Fruit fly (Drosophila melanogaster): ENCODE measurements around the gene CG31279.

Gene CG31279

dm6 chr3R:16442937-16443336, 12.5 kb downstream of the CG31279 start, which contains the start of the genes Ttc1 and CG14882 (continued):
- TF ChIP-seq pan (optimal IDR thresholded peaks at IDR 0.05): no peak
- TF ChIP-seq pan (GFP tag; optimal IDR thresholded peaks at IDR 0.05 in 1 of 2, IDR thresholded peaks at IDR 0.05 in 1 of 2): peak in 1 of 2 experiments; percentile 81
- TF ChIP-seq kni (GFP tag; optimal IDR thresholded peaks at IDR 0.05): no peak
- peak; percentile 55 for TF ChIP-seq CG16779 (GFP tag; IDR thresholded peaks at IDR 0.05)
- no peak for TF ChIP-seq sqz (GFP tag; optimal IDR thresholded peaks at IDR 0.05)
- peak; percentile 59 for TF ChIP-seq Hmx (GFP tag; optimal IDR thresholded peaks at IDR 0.05)
- TF ChIP-seq CG9876 (GFP tag; optimal IDR thresholded peaks at IDR 0.05): peak; percentile 44
- peak; percentile 74 for TF ChIP-seq bbx (GFP tag; IDR thresholded peaks at IDR 0.05; ENCODE audit: partially characterized antibody)
- peak; percentile 68 for TF ChIP-seq cwo (GFP tag; optimal IDR thresholded peaks at IDR 0.05)
- TF ChIP-seq CG10431 (GFP tag; optimal IDR thresholded peaks at IDR 0.05): peak; percentile 40
- peak; percentile 91 for TF ChIP-seq CG3847 (GFP tag; IDR thresholded peaks at IDR 0.05)
- TF ChIP-seq Bgb (GFP tag; IDR thresholded peaks at IDR 0.05; ENCODE audit: partially characterized antibody): peak; percentile 63
- TF ChIP-seq unpg (GFP tag; optimal IDR thresholded peaks at IDR 0.05): peak; percentile 86
- peak; percentile 92 for TF ChIP-seq CG32532 (GFP tag; IDR thresholded peaks at IDR 0.05)
- TF ChIP-seq CG1233 (GFP tag; optimal IDR thresholded peaks at IDR 0.05): peak; percentile 53
- TF ChIP-seq nmo (GFP tag; optimal IDR thresholded peaks at IDR 0.05): peak; percentile 81
- TF ChIP-seq Sox102F (GFP tag; optimal IDR thresholded peaks at IDR 0.05): no peak
- peak; percentile 38 for TF ChIP-seq CG31224 (GFP tag; IDR thresholded peaks at IDR 0.05)
- peak; percentile 77 for TF ChIP-seq Taf1 (GFP tag; IDR thresholded peaks at IDR 0.05)
- peak; percentile 95 for TF ChIP-seq ci (GFP tag; IDR thresholded peaks at IDR 0.05)
- TF ChIP-seq CG11456 (GFP tag; IDR thresholded peaks at IDR 0.05): peak; percentile 84
- TF ChIP-seq ken (GFP tag; IDR thresholded peaks at IDR 0.05): peak; percentile 95
- no peak for TF ChIP-seq Hmr (GFP tag; optimal IDR thresholded peaks at IDR 0.05)
- peak; percentile 77 for TF ChIP-seq HLH3B (GFP tag; IDR thresholded peaks at IDR 0.05)
- peak; percentile 73 for TF ChIP-seq B-H1 (GFP tag; IDR thresholded peaks at IDR 0.05)
- no peak for TF ChIP-seq dan (GFP tag; IDR thresholded peaks at IDR 0.05)
- TF ChIP-seq CG10209 (GFP tag; optimal IDR thresholded peaks at IDR 0.05): peak; percentile 84
- TF ChIP-seq CG11560 (tag; IDR thresholded peaks at IDR 0.05): peak; percentile 69; the same call in 2 of the 3 replicates
- TF ChIP-seq CG16863 (GFP tag; optimal IDR thresholded peaks at IDR 0.05): peak; percentile 87
- TF ChIP-seq gcm2 (GFP tag; optimal IDR thresholded peaks at IDR 0.05): peak; percentile 42
- TF ChIP-seq Mrtf (GFP tag; IDR thresholded peaks at IDR 0.05): peak; percentile 73; the same call in 2 of the 3 replicates
- TF ChIP-seq CG13624 (GFP tag; optimal IDR thresholded peaks at IDR 0.05): peak; percentile 93
- TF ChIP-seq gt (GFP tag; IDR thresholded peaks at IDR 0.05): no peak; the same call in 1 of the 2 replicates
- TF ChIP-seq CG5180 (GFP tag; optimal IDR thresholded peaks at IDR 0.05): no peak
- peak; percentile 50; the same call in 1 of the 2 replicates for TF ChIP-seq unc-4 (GFP tag; IDR thresholded peaks at IDR 0.05; ENCODE audit: partially characterized antibody)
- peak; percentile 84 for TF ChIP-seq CG1602 (GFP tag; optimal IDR thresholded peaks at IDR 0.05)
- TF ChIP-seq CG18599 (GFP tag; optimal IDR thresholded peaks at IDR 0.05): no peak
- no peak for TF ChIP-seq CG2678 (tag; optimal IDR thresholded peaks at IDR 0.05)
- TF ChIP-seq CG10979 (tag; optimal IDR thresholded peaks at IDR 0.05): peak; percentile 74
- no peak for TF ChIP-seq Nf-YA (GFP tag; IDR thresholded peaks at IDR 0.05)
- TF ChIP-seq shn (GFP tag; optimal IDR thresholded peaks at IDR 0.05): peak; percentile 78
- TF ChIP-seq stwl (tag; optimal IDR thresholded peaks at IDR 0.05): peak; percentile 91
- peak; percentile 25; the same call in 1 of the 2 replicates for TF ChIP-seq Doc2 (GFP tag; IDR thresholded peaks at IDR 0.05)
- TF ChIP-seq CG8281 (tag; optimal IDR thresholded peaks at IDR 0.05): no peak
- peak; percentile 45 to 90 for TF ChIP-seq bsh (GFP tag; optimal IDR thresholded peaks at IDR 0.05)
- peak; percentile 66 for TF ChIP-seq CG4854 (GFP tag; optimal IDR thresholded peaks at IDR 0.05)
- TF ChIP-seq CG6854 (GFP tag; optimal IDR thresholded peaks at IDR 0.05): peak; percentile 12
- peak; percentile 91 for TF ChIP-seq gro (GFP tag; optimal IDR thresholded peaks at IDR 0.05)
- peak; percentile 66 for TF ChIP-seq croc (GFP tag; conservative IDR thresholded peaks at IDR 0.05)
- no peak for TF ChIP-seq Kr (GFP tag; optimal IDR thresholded peaks at IDR 0.05)
- TF ChIP-seq CG6272 (GFP tag; IDR thresholded peaks at IDR 0.05): peak; percentile 65; the same call in 1 of the 2 replicates

Measured in whole organism, embryonic.